Fruit fly (Drosophila melanogaster): ENCODE data around the gene BicD.

BicD gene

DNA sequence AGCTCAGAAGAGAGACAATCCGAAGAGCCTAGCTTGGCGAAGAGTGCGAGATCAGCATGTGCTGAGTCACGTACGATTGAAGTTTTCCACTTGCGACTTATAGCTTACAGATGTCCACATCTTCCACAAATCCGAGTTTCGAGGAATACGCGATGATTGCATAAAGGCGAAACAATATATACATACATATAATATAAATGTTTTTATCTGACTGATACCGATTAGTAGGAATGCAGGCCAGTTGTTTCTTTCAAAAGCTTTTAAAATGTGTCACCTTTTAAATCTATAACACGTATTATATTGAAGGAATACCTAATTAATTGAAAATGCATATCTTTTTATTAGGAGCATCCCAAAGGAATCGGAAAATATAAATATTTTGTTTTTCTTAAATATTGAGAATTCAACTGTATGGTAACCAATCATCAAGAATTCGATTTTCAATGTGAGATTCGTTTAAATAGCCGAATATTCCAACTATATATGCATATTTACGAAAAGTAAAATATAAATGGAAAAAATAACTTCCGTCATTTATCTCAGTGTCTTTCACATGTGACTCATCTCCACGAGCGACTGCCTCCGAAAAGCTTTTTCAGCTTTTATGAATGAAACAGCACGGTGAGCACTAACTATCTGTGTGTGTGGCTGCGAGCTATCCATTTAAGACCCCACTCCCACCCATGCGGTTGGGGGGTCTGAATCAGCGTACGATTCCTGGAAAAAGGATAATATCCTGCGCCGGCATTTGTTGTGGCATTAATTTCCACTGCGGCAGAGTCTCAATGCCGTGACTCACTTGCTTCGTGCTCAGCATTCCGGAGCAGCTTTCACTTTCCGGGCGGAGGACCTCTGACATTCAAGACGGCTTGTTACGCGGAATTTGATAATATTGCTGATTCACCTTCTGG, 22.3 kb downstream of the BicD start (continued):
- peak; percentile 33 for TF ChIP-seq nom (GFP tag; optimal IDR thresholded peaks at IDR 0.05)
- no peak for TF ChIP-seq gsb (GFP tag; IDR thresholded peaks at IDR 0.05)
- peak; percentile 33 for TF ChIP-seq CG3407 (GFP tag; optimal IDR thresholded peaks at IDR 0.05)
- no peak for TF ChIP-seq pros (GFP tag; optimal IDR thresholded peaks at IDR 0.05)
- no peak for TF ChIP-seq HLHmδ (GFP tag; optimal IDR thresholded peaks at IDR 0.05)
- TF ChIP-seq CG32772 (GFP tag; IDR thresholded peaks at IDR 0.05) = no peak
- no peak for TF ChIP-seq sna (GFP tag; IDR thresholded peaks at IDR 0.05; ENCODE audit: partially characterized antibody)
- TF ChIP-seq CG12236 (GFP tag; optimal IDR thresholded peaks at IDR 0.05) = no peak
- peak; percentile 2 for TF ChIP-seq Sry-δ (GFP tag; optimal IDR thresholded peaks at IDR 0.05)
- TF ChIP-seq C15 (GFP tag; IDR thresholded peaks at IDR 0.05) = no peak
- TF ChIP-seq fd64A (GFP tag; optimal IDR thresholded peaks at IDR 0.05) = no peak
- TF ChIP-seq gem (tag; optimal IDR thresholded peaks at IDR 0.05) = peak; percentile 83
- no peak for TF ChIP-seq Ets97D (GFP tag; optimal IDR thresholded peaks at IDR 0.05)
- no peak for TF ChIP-seq emc (GFP tag; optimal IDR thresholded peaks at IDR 0.05)
- no peak for TF ChIP-seq gcm (GFP tag; optimal IDR thresholded peaks at IDR 0.05)
- TF ChIP-seq CG15073 (GFP tag; optimal IDR thresholded peaks at IDR 0.05) = no peak
- peak; percentile 32; the same call in 1 of the 3 replicates for TF ChIP-seq gce (GFP tag; IDR thresholded peaks at IDR 0.05)
- no peak for TF ChIP-seq jumu (GFP tag; optimal IDR thresholded peaks at IDR 0.05)
- peak; percentile 40 for TF ChIP-seq CG12104 (GFP tag; optimal IDR thresholded peaks at IDR 0.05)
- TF ChIP-seq CG14860 (GFP tag; IDR thresholded peaks at IDR 0.05; ENCODE audit: partially characterized antibody) = no peak
- no peak for TF ChIP-seq CG11398 (GFP tag; optimal IDR thresholded peaks at IDR 0.05)
- peak; percentile 69 for TF ChIP-seq stc (GFP tag; IDR thresholded peaks at IDR 0.05)
- peak; percentile 46 for TF ChIP-seq CG18476 (GFP tag; optimal IDR thresholded peaks at IDR 0.05)
- TF ChIP-seq CG6854 (GFP tag; optimal IDR thresholded peaks at IDR 0.05) = peak; percentile 63
- peak; percentile 52 for TF ChIP-seq scrt (GFP tag; optimal IDR thresholded peaks at IDR 0.05)
- peak; percentile 5 for TF ChIP-seq pum (GFP tag; optimal IDR thresholded peaks at IDR 0.05)
- no peak for TF ChIP-seq CG10274 (GFP tag; optimal IDR thresholded peaks at IDR 0.05)
- peak; percentile 36 for TF ChIP-seq shn (GFP tag; optimal IDR thresholded peaks at IDR 0.05)
- TF ChIP-seq HHEX (GFP tag; optimal IDR thresholded peaks at IDR 0.05) = peak; percentile 26
- no peak for TF ChIP-seq CG33213 (GFP tag; optimal IDR thresholded peaks at IDR 0.05)
- peak; percentile 49; the same call in 2 of the 3 replicates for TF ChIP-seq CG14050 (GFP tag; IDR thresholded peaks at IDR 0.05)
- TF ChIP-seq CG9609 (GFP tag; optimal IDR thresholded peaks at IDR 0.05) = no peak
- TF ChIP-seq Sin3A (optimal IDR thresholded peaks at IDR 0.05) = no peak
- no peak for TF ChIP-seq MTF-1 (GFP tag; optimal IDR thresholded peaks at IDR 0.05; ENCODE audit: borderline replicate concordance)
- TF ChIP-seq zfh2 (GFP tag; optimal IDR thresholded peaks at IDR 0.05) = no peak
- 0 out of 3 replicates have a peak, but pooled peaks have one; percentile 27 for TF ChIP-seq H15 (GFP tag; IDR thresholded peaks at IDR 0.05)
- peak; percentile 28 for TF ChIP-seq CG9437 (GFP tag; optimal IDR thresholded peaks at IDR 0.05)
- no peak for TF ChIP-seq pan (optimal IDR thresholded peaks at IDR 0.05)
- TF ChIP-seq pan (GFP tag; optimal IDR thresholded peaks at IDR 0.05 in 1 of 2, IDR thresholded peaks at IDR 0.05 in 1 of 2) = peak in 1 of 2 experiments; percentile 76
- TF ChIP-seq Bdp1 (GFP tag; optimal IDR thresholded peaks at IDR 0.05) = no peak
- no peak for TF ChIP-seq chn (GFP tag; optimal IDR thresholded peaks at IDR 0.05)
- TF ChIP-seq danr (GFP tag; IDR thresholded peaks at IDR 0.05) = no peak
- peak; percentile 41 for TF ChIP-seq ATbp (GFP tag; optimal IDR thresholded peaks at IDR 0.05)
- TF ChIP-seq CG18764 (GFP tag; optimal IDR thresholded peaks at IDR 0.05) = no peak
- peak; percentile 67; the same call in 2 of the 3 replicates for TF ChIP-seq CG11456 (GFP tag; IDR thresholded peaks at IDR 0.05)
- no peak for TF ChIP-seq aop (GFP tag; IDR thresholded peaks at IDR 0.05)
- no peak for TF ChIP-seq corto (GFP tag; optimal IDR thresholded peaks at IDR 0.05)
- peak; percentile 28 for TF ChIP-seq exex (tag; optimal IDR thresholded peaks at IDR 0.05)
- TF ChIP-seq Bgb (GFP tag; IDR thresholded peaks at IDR 0.05; ENCODE audit: partially characterized antibody) = no peak

Data from whole organism, embryonic.